Fruit fly (Drosophila melanogaster) S2 (cell line): ENCODE results near the gene CdGAPr.

Experiments used
- CG8478 ChIP-seq: fragments of >200 bp; optimal IDR thresholded peaks from 2 replicates; lab custom pipeline; 2018
- CTCF ChIP-seq, 2 experiments: fragments of >200 bp; optimal IDR thresholded peaks; 2 replicates each; lab custom pipeline; 2018

dm6 chr2L:19765406-19765805, 26.3 kb downstream of the CdGAPr start:
- TF ChIP-seq CG8478 (lab: Kevin White, UChicago), result no peak
- TF ChIP-seq CTCF (optimal IDR thresholded peaks at IDR 0.05; lab: Kevin White, UChicago), result no peak
